Worm (Caenorhabditis elegans): Measurements from ENCODE around the gene F49F1.17.
"Not testable (repeated sequence)": the region's sequence is repeated elsewhere in the genome, so short reads cannot be mapped to it uniquely, and the experiment has no call there.

Gene F49F1.17

DNA sequence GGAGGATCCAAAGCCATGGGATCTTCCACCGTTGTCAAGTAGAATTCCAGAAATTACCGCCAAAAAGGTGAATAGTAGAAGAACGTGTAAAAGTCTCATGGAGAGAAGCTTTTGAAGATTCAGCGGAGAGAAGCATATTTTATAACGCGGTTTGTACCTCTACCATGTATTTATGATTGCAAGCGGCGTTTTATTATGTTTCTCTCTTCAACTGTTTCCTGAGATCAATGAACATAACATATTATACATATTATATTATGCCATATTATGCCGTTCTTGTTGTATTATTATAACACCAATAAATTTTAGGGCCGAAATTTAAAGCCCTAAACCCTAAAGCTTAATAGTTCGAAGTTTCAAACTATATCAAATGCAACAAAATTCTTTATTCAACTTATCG lies 4.6 kb upstream of the F49F1.17 start, which contains the start of gene F49F1.18:
Gene F49F1.18 (minus strand): TSS at position 101 of the 400 bp plus-strand sequence.
- no peak for TF ChIP-seq jun-1 (tag; optimal IDR thresholded peaks at IDR 0.05)

DNA sequence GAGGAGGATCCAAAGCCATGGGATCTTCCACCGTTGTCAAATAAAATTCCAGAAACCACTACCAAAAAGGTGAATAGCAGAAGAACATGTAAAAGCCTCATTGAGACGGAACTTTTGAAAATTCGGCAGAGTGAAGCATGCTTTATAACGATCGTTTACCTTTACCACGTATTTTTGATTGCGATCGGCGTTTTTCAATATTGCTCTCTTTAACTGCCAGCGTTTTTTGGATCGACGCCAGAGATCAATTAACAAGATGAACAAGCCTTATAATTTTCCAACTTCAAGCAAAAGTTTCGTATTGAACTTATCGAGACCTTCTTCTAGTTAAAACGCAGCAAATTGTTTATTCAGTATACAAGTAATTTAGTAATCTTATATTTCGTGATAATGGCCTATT lies 3.4 kb upstream of the F49F1.17 start, which contains the start of gene F49F1.10:
Gene F49F1.10 (minus strand): TSS at position 101 of the 400 bp plus-strand sequence.
- TF ChIP-seq mml-1 (tag; optimal IDR thresholded peaks at IDR 0.05): no peak
- no peak for TF ChIP-seq ceh-9 (tag; optimal IDR thresholded peaks at IDR 0.05)
- TF ChIP-seq ama-1 (optimal IDR thresholded peaks at IDR 0.05): no peak
- no peak for TF ChIP-seq daf-12 (tag; optimal IDR thresholded peaks at IDR 0.05)
- no peak for TF ChIP-seq ceh-16 (tag; optimal IDR thresholded peaks at IDR 0.05)
- no peak for TF ChIP-seq eor-1 (tag; optimal IDR thresholded peaks at IDR 0.05)
- no peak for TF ChIP-seq lin-15B (tag; optimal IDR thresholded peaks at IDR 0.05)
- TF ChIP-seq hmg-11 (tag; optimal IDR thresholded peaks at IDR 0.05): no peak
- no peak for TF ChIP-seq nfya-1 (tag; optimal IDR thresholded peaks at IDR 0.05; ENCODE audit: insufficient read depth)
- TF ChIP-seq snpc-4 (tag; optimal IDR thresholded peaks at IDR 0.05): no peak
- TF ChIP-seq aly-2 (tag; optimal IDR thresholded peaks at IDR 0.05): no peak
- TF ChIP-seq nhr-237 (tag; optimal IDR thresholded peaks at IDR 0.05): no peak
- TF ChIP-seq pqm-1 (tag; optimal IDR thresholded peaks at IDR 0.05): no peak
- no peak for TF ChIP-seq elt-2 (tag; optimal IDR thresholded peaks at IDR 0.05)
- no peak for TF ChIP-seq egl-5 (tag; optimal IDR thresholded peaks at IDR 0.05)

DNA sequence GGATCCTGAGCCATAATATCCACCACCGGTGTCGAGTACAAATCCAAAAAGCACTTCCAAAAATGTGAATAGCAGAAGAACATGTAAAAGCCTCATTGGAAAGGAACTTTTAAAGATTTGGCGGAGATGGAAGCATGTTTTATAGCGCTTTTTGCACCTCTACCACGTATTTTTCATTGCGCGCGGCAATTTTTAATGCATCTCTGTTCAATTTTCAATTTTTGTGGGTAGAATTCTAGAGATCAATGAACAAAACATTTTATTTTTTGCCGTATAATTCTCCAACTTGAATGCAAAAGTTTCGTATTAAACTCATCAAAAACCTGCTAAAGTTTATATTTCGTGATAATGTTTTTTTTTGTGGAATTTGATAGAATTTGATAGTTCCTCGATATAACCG lies 1.8 kb upstream of the F49F1.17 start, which contains the start of gene F49F1.9:
Gene F49F1.9 (minus strand): TSS at position 101 of the 400 bp plus-strand sequence.
- no peak for TF ChIP-seq nhr-23 (tag; optimal IDR thresholded peaks at IDR 0.05)
- no peak for TF ChIP-seq ceh-28 (tag; optimal IDR thresholded peaks at IDR 0.05)
- TF ChIP-seq daf-12 (tag; optimal IDR thresholded peaks at IDR 0.05): no peak
- no peak for TF ChIP-seq ceh-16 (tag; optimal IDR thresholded peaks at IDR 0.05)
- no peak for TF ChIP-seq pqm-1 (tag; optimal IDR thresholded peaks at IDR 0.05)
- no peak for TF ChIP-seq lin-15B (tag; optimal IDR thresholded peaks at IDR 0.05)
- TF ChIP-seq nhr-11 (tag; optimal IDR thresholded peaks at IDR 0.05): no peak
- TF ChIP-seq unc-39 (tag; optimal IDR thresholded peaks at IDR 0.05): no peak
- no peak for TF ChIP-seq nhr-12 (tag; optimal IDR thresholded peaks at IDR 0.05)

DNA sequence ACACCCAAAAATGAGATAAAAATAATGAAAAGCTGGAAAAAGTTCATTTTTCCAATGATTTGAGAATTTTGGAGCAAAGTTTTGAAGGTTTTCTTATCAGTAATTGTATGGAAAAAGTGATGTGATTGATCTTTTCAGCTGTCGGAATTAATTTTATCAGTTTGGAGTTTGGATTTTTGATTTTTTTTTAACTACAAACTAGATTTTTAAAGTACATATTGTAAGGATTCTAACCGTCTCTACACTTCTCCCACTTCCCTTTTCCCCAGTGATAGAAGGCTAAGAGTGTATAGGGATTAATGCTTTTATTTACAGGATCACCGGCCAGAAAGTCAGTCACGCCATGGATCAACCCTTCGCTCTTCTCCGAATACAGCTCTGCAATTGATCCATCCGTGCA lies 10.0 kb downstream of the F49F1.17 start, which contains the start of gene F49F1.7:
Gene F49F1.7 (minus strand): TSS at position 101 of the 400 bp plus-strand sequence.
- TF ChIP-seq elt-1, egl-27, jun-1 (tag; optimal IDR thresholded peaks at IDR 0.05): not testable (repeated sequence)

DNA sequence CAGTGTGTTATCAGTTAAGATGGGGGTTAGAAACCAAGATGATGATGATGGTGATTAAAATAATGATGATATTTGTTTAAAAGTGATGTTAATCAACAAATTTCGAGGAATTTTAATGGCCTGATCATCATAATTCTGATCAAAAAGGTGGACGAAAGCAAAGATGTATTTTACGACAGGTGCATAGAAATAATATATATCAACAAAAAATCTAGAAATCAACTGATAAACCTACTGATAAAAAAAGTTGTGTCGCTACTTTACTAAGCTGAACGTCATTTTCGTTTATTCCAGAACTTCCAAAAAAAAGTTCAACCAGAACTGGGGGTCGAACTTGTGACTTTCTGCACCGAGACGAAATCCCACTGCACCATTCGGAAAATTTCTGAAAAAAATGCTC lies 12.6 kb downstream of the F49F1.17 start, which contains the start of gene mul-1:
Gene mul-1 (minus strand): TSS at position 84 of the 400 bp plus-strand sequence.
- TF ChIP-seq elt-2 (tag; optimal IDR thresholded peaks at IDR 0.05) (peak; percentile 69), snpc-4 (tag; optimal IDR thresholded peaks at IDR 0.05) (no peak)

DNA sequence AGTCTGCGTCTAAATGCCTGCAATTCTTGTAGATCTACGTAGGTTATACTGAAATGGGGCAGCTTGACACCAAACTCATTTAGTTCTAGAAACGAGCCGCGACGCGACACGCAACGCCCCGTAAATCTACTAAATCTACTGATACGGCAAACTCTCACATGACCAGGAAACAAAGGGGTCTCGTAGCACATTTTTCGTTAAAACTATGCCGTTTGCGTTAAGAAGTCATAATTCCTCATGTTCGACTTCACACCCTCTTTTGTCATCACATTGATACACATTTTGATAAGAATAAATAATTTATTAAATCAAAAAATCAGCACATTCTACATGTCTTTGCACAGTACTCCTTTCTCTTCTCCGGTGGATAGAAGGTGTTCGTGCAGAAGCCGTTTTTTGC lies 14.6 kb downstream of the F49F1.17 start:
- TF ChIP-seq jun-1 (tag; optimal IDR thresholded peaks at IDR 0.05) (no peak), pqm-1 (tag; optimal IDR thresholded peaks at IDR 0.05) (peak; percentile 31), elt-2 (tag; optimal IDR thresholded peaks at IDR 0.05) (peak; percentile 77), nfya-1 (tag; optimal IDR thresholded peaks at IDR 0.05; ENCODE audit: insufficient read depth) (no peak)

DNA sequence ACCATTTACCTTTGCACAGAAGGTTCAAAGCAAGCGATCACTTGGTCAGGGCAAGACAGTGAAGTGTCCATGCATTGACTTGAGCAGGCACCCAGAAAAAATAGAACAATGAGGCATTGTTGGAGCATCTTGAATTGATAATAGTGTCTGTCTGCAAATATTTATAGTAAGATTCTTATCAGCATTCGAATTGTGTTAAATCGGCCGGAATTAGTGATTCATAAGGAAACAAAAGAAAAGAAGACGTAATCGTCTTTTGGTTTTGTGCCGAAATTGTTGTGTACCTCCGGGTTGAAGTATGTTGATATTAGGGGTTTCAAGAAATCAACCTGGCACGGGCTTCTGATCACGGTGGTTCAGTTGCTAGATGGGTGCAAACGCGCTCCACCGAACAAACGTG lies 15.4 kb downstream of the F49F1.17 start, which contains the start of gene F49F1.5:
Gene F49F1.5 (minus strand): TSS at position 153 of the 400 bp plus-strand sequence.
- TF ChIP-seq nhr-28 (tag; optimal IDR thresholded peaks at IDR 0.05) (no peak), elt-2 (tag; optimal IDR thresholded peaks at IDR 0.05) (peak; percentile 63)

DNA sequence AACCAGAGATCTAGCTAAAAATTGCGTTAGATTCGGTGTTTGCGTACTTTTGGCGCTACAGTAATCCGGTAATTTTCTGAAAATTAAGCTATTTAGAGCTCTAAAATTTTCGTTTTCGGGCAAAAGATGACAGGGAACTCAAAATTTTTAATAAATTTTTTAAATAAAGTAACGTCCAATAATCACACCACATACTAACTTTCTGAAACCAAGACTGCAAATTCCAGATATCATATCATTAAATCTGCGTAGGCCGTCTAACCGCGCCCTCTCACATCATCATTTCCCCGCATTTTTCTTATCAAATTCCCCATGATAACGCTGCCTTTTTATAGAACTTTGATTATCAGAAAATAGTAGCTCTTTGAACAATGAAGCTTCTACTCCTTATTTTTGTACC lies 18.2 kb downstream of the F49F1.17 start, which contains the start of gene drd-50:
Gene drd-50 (plus strand): TSS at position 301 of the 400 bp plus-strand sequence.
- TF ChIP-seq elt-2 (tag; optimal IDR thresholded peaks at IDR 0.05) (peak; percentile 65), ZK546.5 (tag; optimal IDR thresholded peaks at IDR 0.05) (no peak)

DNA sequence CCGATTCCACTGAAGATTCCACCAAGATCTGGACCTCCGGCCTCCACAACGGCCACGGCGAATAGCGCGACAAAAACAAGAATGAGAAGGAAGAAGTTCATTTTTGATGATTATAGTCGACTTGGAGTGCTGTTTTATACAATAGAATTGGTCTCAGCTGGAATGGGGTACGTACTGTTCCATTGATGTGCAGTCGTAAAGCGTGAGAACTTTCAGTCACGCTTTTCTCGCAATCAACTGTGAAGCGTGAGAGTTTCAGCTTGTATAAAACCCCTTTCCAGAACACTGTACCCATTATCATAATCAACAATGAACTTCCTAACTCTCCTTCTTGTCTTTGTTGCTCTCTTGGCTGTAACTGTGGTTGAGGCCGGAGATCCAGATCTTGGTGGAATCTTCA lies 20.0 kb downstream of the F49F1.17 start, which contains the start of the genes F49F1.4 and F49F1.2:
Gene F49F1.4 (minus strand): TSS at position 101 of the 400 bp plus-strand sequence.
Gene F49F1.2 (plus strand): TSS at position 310 of the 400 bp plus-strand sequence.
- no peak for TF ChIP-seq pqm-1 (tag; optimal IDR thresholded peaks at IDR 0.05)
- no peak for TF ChIP-seq fos-1 (tag; optimal IDR thresholded peaks at IDR 0.05)
- TF ChIP-seq ceh-16 (tag; optimal IDR thresholded peaks at IDR 0.05): no peak
- no peak for TF ChIP-seq nhr-43 (tag; optimal IDR thresholded peaks at IDR 0.05; ENCODE audit: poor library complexity, severe bottlenecking)
- TF ChIP-seq zag-1 (tag; optimal IDR thresholded peaks at IDR 0.05): no peak
- no peak for TF ChIP-seq ceh-82 (tag; optimal IDR thresholded peaks at IDR 0.05)
- no peak for TF ChIP-seq nhr-23 (tag; optimal IDR thresholded peaks at IDR 0.05)
- TF ChIP-seq aly-2 (tag; optimal IDR thresholded peaks at IDR 0.05): no peak
- no peak for TF ChIP-seq jun-1 (tag; optimal IDR thresholded peaks at IDR 0.05)
- TF ChIP-seq ztf-4 (tag; optimal IDR thresholded peaks at IDR 0.05): no peak
- no peak for TF ChIP-seq eor-1 (tag; optimal IDR thresholded peaks at IDR 0.05)
- no peak for TF ChIP-seq unc-39 (tag; optimal IDR thresholded peaks at IDR 0.05)
- no peak for TF ChIP-seq nhr-11 (tag; optimal IDR thresholded peaks at IDR 0.05)
- TF ChIP-seq daf-12 (tag; optimal IDR thresholded peaks at IDR 0.05): no peak
- TF ChIP-seq nhr-77 (tag; optimal IDR thresholded peaks at IDR 0.05): no peak
- TF ChIP-seq elt-2 (tag; optimal IDR thresholded peaks at IDR 0.05): no peak
- TF ChIP-seq nfya-1 (tag; optimal IDR thresholded peaks at IDR 0.05; ENCODE audit: insufficient read depth): no peak
